Worm (Caenorhabditis elegans): ENCODE results near the gene dis-3.

Gene dis-3

DNA sequence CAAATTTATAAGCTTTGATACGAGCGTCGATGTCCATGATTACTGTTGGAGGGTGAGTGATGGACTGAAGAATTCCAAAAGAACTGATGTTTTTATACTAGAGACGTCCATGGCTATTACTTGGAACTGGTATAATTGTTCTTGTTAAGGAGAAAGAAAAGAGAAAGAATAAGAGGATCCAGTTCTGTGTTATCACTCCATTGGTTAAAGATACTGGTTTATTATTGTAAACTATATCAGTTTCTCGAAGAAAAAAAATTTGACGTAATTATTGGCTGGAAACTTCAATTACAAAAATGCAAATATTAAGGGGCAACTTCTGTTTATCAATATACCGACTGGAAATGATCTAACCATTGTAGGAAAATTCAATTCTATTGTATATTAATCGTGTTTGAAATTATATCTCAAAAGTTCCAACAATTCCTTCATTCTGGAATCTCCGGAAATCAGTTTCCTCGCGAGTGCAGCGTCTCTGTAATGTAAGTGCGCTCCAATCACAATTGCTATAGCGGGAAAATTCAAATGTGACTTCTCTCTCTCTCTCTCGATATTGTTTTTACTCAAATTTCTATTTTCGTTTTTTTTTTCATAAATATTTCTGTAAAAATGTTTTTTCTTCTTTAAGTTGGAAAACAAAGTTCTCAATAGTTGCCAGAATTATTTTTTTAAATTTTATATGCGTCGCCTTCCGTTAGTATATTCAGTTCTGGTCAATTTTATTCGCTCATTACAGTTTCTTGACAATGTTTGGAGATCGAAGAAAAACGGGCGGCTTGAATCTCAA is 11.4 kb upstream of the dis-3 start, which contains the start of the genes col-2 and ndc-80:
Gene col-2 (minus strand): TSS at position 51 of the 787 bp plus-strand sequence.
Gene ndc-80 (plus strand): TSS at position 737 of the 787 bp plus-strand sequence.
- TF ChIP-seq fos-1 (tag; optimal IDR thresholded peaks at IDR 0.05) (peak; percentile 67), egl-27 (tag; optimal IDR thresholded peaks at IDR 0.05) (no peak), snpc-4 (tag; optimal IDR thresholded peaks at IDR 0.05) (peak; percentile 13), zip-4 (GFP tag; optimal IDR thresholded peaks at IDR 0.05) (no peak), nhr-71 (tag; optimal IDR thresholded peaks at IDR 0.05) (peak; percentile 83), nhr-19 (GFP tag; conservative IDR thresholded peaks at IDR 0.05) (peak; percentile 58), nhr-237 (tag; optimal IDR thresholded peaks at IDR 0.05) (peak; percentile 51), elt-3 (tag; optimal IDR thresholded peaks at IDR 0.05) (peak in 1 of 6 experiments; percentile 68), hpl-2 (GFP tag; optimal IDR thresholded peaks at IDR 0.05) (no peak), dsc-1 (tag; optimal IDR thresholded peaks at IDR 0.05) (peak; percentile 28), lir-3 (tag; optimal IDR thresholded peaks at IDR 0.05; ENCODE audit: poor library complexity) (peak; percentile 77), mep-1 (tag; optimal IDR thresholded peaks at IDR 0.05) (peak; percentile 82), sptf-1 (tag; optimal IDR thresholded peaks at IDR 0.05) (no peak), nhr-12 (tag; optimal IDR thresholded peaks at IDR 0.05) (no peak), skn-1 (tag; optimal IDR thresholded peaks at IDR 0.05) (peak; percentile 70), isw-1 (GFP tag; IDR thresholded peaks at IDR 0.05) (peak; percentile 48), unc-86 (tag; optimal IDR thresholded peaks at IDR 0.05) (peak; percentile 38), nhr-90 (tag; optimal IDR thresholded peaks at IDR 0.05; ENCODE audit: poor library complexity) (peak; percentile 67), fkh-8 (tag; optimal IDR thresholded peaks at IDR 0.05) (peak; percentile 49), ztf-4 (tag; optimal IDR thresholded peaks at IDR 0.05) (no peak), nhr-85 (tag) (peak; percentile 79), swsn-7 (tag; optimal IDR thresholded peaks at IDR 0.05) (peak; percentile 51), aha-1 (tag; optimal IDR thresholded peaks at IDR 0.05) (no peak), nhr-77 (tag; optimal IDR thresholded peaks at IDR 0.05) (peak; percentile 73), xbp-1 (tag; optimal IDR thresholded peaks at IDR 0.05) (peak; percentile 71), ztf-11 (tag; optimal IDR thresholded peaks at IDR 0.05) (peak in 1 of 2 experiments; percentile 17), tbx-2 (tag; optimal IDR thresholded peaks at IDR 0.05) (peak; percentile 61), lin-13 (GFP tag; optimal IDR thresholded peaks at IDR 0.05) (peak; percentile 71), lin-15B (tag; optimal IDR thresholded peaks at IDR 0.05) (peak; percentile 87), lin-14 (GFP tag; optimal IDR thresholded peaks at IDR 0.05) (peak; percentile 79), snu-23 (GFP tag; optimal IDR thresholded peaks at IDR 0.05) (peak; percentile 82), ceh-90 (tag; optimal IDR thresholded peaks at IDR 0.05) (no peak), vab-15 (tag; optimal IDR thresholded peaks at IDR 0.05) (peak; percentile 92), mdl-1 (tag; optimal IDR thresholded peaks at IDR 0.05) (peak in 1 of 2 experiments; percentile 59), nhr-20 (tag; optimal IDR thresholded peaks at IDR 0.05) (peak; percentile 71), nhr-84 (tag; optimal IDR thresholded peaks at IDR 0.05) (no peak), lin-35 (GFP tag; optimal IDR thresholded peaks at IDR 0.05) (peak; percentile 85 to 95), aly-2 (tag; optimal IDR thresholded peaks at IDR 0.05) (no peak), rnt-1 (tag; optimal IDR thresholded peaks at IDR 0.05) (peak; percentile 88), dpl-1 (GFP tag; optimal IDR thresholded peaks at IDR 0.05) (peak; percentile 88 to 92 (median 89)), ceh-82 (tag; optimal IDR thresholded peaks at IDR 0.05) (peak in 2 of 3 experiments; percentile 36 to 80), F16B12.6 (tag; optimal IDR thresholded peaks at IDR 0.05) (peak; percentile 58), C16A3.4 (tag; optimal IDR thresholded peaks at IDR 0.05) (peak; percentile 93), blmp-1 (tag; optimal IDR thresholded peaks at IDR 0.05) (peak; percentile 71), nhr-47 (tag; optimal IDR thresholded peaks at IDR 0.05) (no peak), efl-1 (optimal IDR thresholded peaks at IDR 0.05) (peak; percentile 91 to 94), efl-1 (GFP tag; optimal IDR thresholded peaks at IDR 0.05 in 1 of 2) (peak; percentile 88 to 99), pax-3 (tag; optimal IDR thresholded peaks at IDR 0.05) (peak; percentile 52), lsy-2 (tag; optimal IDR thresholded peaks at IDR 0.05) (peak; percentile 69 to 92)
